Fruit fly (Drosophila melanogaster): Measurements from ENCODE around the gene CG5913.

DNA sequence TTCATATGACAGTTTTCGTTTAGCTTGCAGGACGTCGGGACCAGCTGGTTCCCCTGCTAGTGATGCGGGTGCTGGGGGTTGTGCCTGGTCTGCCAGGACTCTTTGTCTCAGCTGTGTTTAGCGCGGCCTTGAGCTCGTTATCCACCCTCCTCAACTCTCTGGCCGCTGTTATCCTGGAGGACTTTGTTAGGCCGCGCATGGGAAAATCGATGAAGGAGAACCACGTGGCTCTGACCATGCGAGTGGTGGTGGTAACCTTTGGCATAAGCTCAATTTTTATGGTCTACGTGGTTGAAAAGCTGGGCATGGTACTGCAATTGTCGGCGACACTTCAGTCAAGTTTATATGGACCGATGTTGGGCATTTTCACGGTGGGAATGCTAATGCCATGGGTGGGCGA lies 26.6 kb downstream of the CG5913 start:
- no peak for TF ChIP-seq Crg-1 (GFP tag; optimal IDR thresholded peaks at IDR 0.05)
- no peak for TF ChIP-seq cic (GFP tag; optimal IDR thresholded peaks at IDR 0.05)
- no peak for TF ChIP-seq CG7101 (tag; optimal IDR thresholded peaks at IDR 0.05)
- TF ChIP-seq pad (GFP tag; optimal IDR thresholded peaks at IDR 0.05) = no peak
- no peak for TF ChIP-seq Mnt (GFP tag; optimal IDR thresholded peaks at IDR 0.05)
- TF ChIP-seq toe (GFP tag; optimal IDR thresholded peaks at IDR 0.05) = no peak
- TF ChIP-seq ovo (GFP tag; optimal IDR thresholded peaks at IDR 0.05) = no peak
- TF ChIP-seq CG11617 (GFP tag; optimal IDR thresholded peaks at IDR 0.05) = no peak
- no peak for TF ChIP-seq kay (GFP tag; ENCODE audit: borderline replicate concordance)
- TF ChIP-seq CG7045 (GFP tag; optimal IDR thresholded peaks at IDR 0.05) = no peak

All from whole organism, adult.